Fruit fly (Drosophila melanogaster) whole organism, embryonic: ENCODE data around the gene CG15449.
A peak's percentile ranks its signal among the peaks of the same experiment; 100 is the strongest.

Experiments used
- ATbp ChIP-seq: fragments of 200-800 bp; sonication (Bioruptor generic); optimal IDR thresholded peaks from 2 replicates; lab custom pipeline; 2017; ENCODE audit warnings: missing biosample characterization, mild to moderate bottlenecking, missing genetic modification characterization, missing genetic modification reagents
- Antp ChIP-seq: fragments of 200-800 bp; sonication (Bioruptor generic); optimal IDR thresholded peaks from 3 replicates; lab custom pipeline; 2016; ENCODE audit warnings: missing biosample characterization, missing genetic modification characterization
- Asciz ChIP-seq: fragments of 200-800 bp; sonication (Bioruptor generic); optimal IDR thresholded peaks from 2 replicates; lab custom pipeline; 2017; ENCODE audit warnings: missing biosample characterization, mild to moderate bottlenecking, missing genetic modification characterization, missing genetic modification reagents
- CG10267 ChIP-seq: fragments of 200-800 bp; sonication (Bioruptor generic); optimal IDR thresholded peaks from 2 replicates; lab custom pipeline; 2018; ENCODE audit warnings: missing biosample characterization, mild to moderate bottlenecking, missing genetic modification characterization, moderate library complexity
- CG10543 ChIP-seq: fragments of 200-800 bp; sonication (Bioruptor generic); optimal IDR thresholded peaks from 3 replicates; lab custom pipeline; 2017; ENCODE audit warnings: missing biosample characterization, mild to moderate bottlenecking, missing genetic modification characterization, moderate library complexity
- CG11723 ChIP-seq: fragments of 200-800 bp; sonication (Bioruptor generic); optimal IDR thresholded peaks from 2 replicates; lab custom pipeline; 2017; ENCODE audit warnings: missing biosample characterization, mild to moderate bottlenecking, missing genetic modification characterization
- CG12659 ChIP-seq: fragments of 200-800 bp; sonication (Bioruptor generic); optimal IDR thresholded peaks from 3 replicates; lab custom pipeline; 2017; ENCODE audit warnings: mild to moderate bottlenecking, missing biosample characterization, missing genetic modification reagents, missing genetic modification characterization
- CG12942 ChIP-seq: fragments of 200-800 bp; sonication (Bioruptor generic); optimal IDR thresholded peaks from 3 replicates; lab custom pipeline; 2016; ENCODE audit warnings: missing biosample characterization, missing genetic modification characterization
- CG13287 ChIP-seq: fragments of 200-800 bp; sonication (Bioruptor generic); IDR thresholded peaks from 2 replicates; pipeline ENCODE4 v1.3.6; 2022; ENCODE audit warnings: missing biosample characterization, missing genetic modification characterization; ENCODE audit not compliant: partially characterized antibody
- CG13296 ChIP-seq: fragments of 200-800 bp; sonication (Bioruptor generic); optimal IDR thresholded peaks from 3 replicates; lab custom pipeline; 2018; ENCODE audit warnings: missing biosample characterization, mild to moderate bottlenecking, missing genetic modification characterization
- CG13775 ChIP-seq: fragments of 200-800 bp; sonication (Bioruptor generic); optimal IDR thresholded peaks from 3 replicates; lab custom pipeline; 2017; ENCODE audit warnings: missing biosample characterization, mild to moderate bottlenecking, missing genetic modification characterization
- CG2199 ChIP-seq: fragments of 200-800 bp; sonication (Bioruptor generic); IDR thresholded peaks from 3 replicates; pipeline ENCODE4 v1.3.6; 2022; ENCODE audit warnings: missing biosample characterization, missing genetic modification characterization
- CG2202 ChIP-seq: fragments of 200-800 bp; sonication (Bioruptor generic); optimal IDR thresholded peaks from 2 replicates; lab custom pipeline; 2018; ENCODE audit warnings: missing biosample characterization, mild to moderate bottlenecking, missing genetic modification characterization
- CG4424 ChIP-seq: fragments of 200-800 bp; sonication (Bioruptor generic); optimal IDR thresholded peaks from 3 replicates; lab custom pipeline; 2016; ENCODE audit warnings: missing biosample characterization, missing genetic modification characterization
- CG4730 ChIP-seq: fragments of 200-800 bp; sonication (Bioruptor generic); IDR thresholded peaks from 2 replicates; pipeline ENCODE4 v1.3.6; 2022; ENCODE audit warnings: missing biosample characterization, missing genetic modification characterization
- CG5180 ChIP-seq: fragments of 200-800 bp; sonication (Bioruptor generic); optimal IDR thresholded peaks from 3 replicates; lab custom pipeline; 2017; ENCODE audit warnings: missing biosample characterization, missing genetic modification characterization, mild to moderate bottlenecking, moderate library complexity, missing genetic modification reagents
- CG6272 ChIP-seq: fragments of 200-800 bp; sonication (Bioruptor generic); IDR thresholded peaks from 2 replicates; pipeline ENCODE4 v1.3.6; 2022; ENCODE audit warnings: missing biosample characterization, missing genetic modification characterization
- CG6683 ChIP-seq: fragments of 200-800 bp; sonication (Bioruptor generic); optimal IDR thresholded peaks from 2 replicates; lab custom pipeline; 2017; ENCODE audit warnings: missing biosample characterization, mild to moderate bottlenecking, missing genetic modification characterization, missing genetic modification reagents
- CG6813 ChIP-seq: fragments of 200-800 bp; sonication (Bioruptor generic); optimal IDR thresholded peaks from 2 replicates; lab custom pipeline; 2017; ENCODE audit warnings: missing biosample characterization, missing genetic modification characterization, mild to moderate bottlenecking, moderate library complexity, missing genetic modification reagents
- CG7357 ChIP-seq: fragments of 200-800 bp; sonication (Bioruptor generic); IDR thresholded peaks from 3 replicates; pipeline ENCODE4 v1.3.6; 2022; ENCODE audit warnings: missing biosample characterization, missing genetic modification characterization
- CG7372 ChIP-seq: fragments of 200-800 bp; sonication (Bioruptor generic); IDR thresholded peaks from 2 replicates; pipeline ENCODE4 v1.3.6; 2022; ENCODE audit warnings: missing biosample characterization, missing genetic modification characterization
- CG7556 ChIP-seq: fragments of 200-800 bp; sonication (Bioruptor generic); optimal IDR thresholded peaks from 2 replicates; lab custom pipeline; 2017; ENCODE audit warnings: missing biosample characterization, mild to moderate bottlenecking, missing genetic modification characterization
- CG8290 ChIP-seq, 3 experiments: fragments of 200-800 bp; sonication (Bioruptor generic); optimal IDR thresholded peaks; 2 replicates each; lab custom pipeline; 2016 to 2019; ENCODE audit warnings: missing biosample characterization in 3 of 3, missing genetic modification characterization in 3 of 3, mild to moderate bottlenecking in 2 of 3, moderate library complexity in 1 of 3
- CG8359 ChIP-seq: fragments of 200-800 bp; sonication (Bioruptor generic); optimal IDR thresholded peaks from 2 replicates; lab custom pipeline; 2017; ENCODE audit warnings: missing biosample characterization, mild to moderate bottlenecking, missing genetic modification characterization, borderline replicate concordance
- CG8478 ChIP-seq: fragments of >200 bp; optimal IDR thresholded peaks from 2 replicates; lab custom pipeline; 2018
- CG8765 ChIP-seq: fragments of 200-800 bp; sonication (Bioruptor generic); IDR thresholded peaks from 2 replicates; pipeline ENCODE4 v1.3.6; 2022; ENCODE audit warnings: missing biosample characterization, missing genetic modification characterization
- Deaf1 ChIP-seq: fragments of 200-800 bp; optimal IDR thresholded peaks from 3 replicates; lab custom pipeline; 2019; ENCODE audit warnings: missing biosample characterization, mild to moderate bottlenecking, missing genetic modification characterization, moderate library complexity
- E2f2 ChIP-seq: fragments of 200-800 bp; sonication (Bioruptor generic); IDR thresholded peaks from 2 replicates; pipeline ENCODE4 v1.3.6; 2022; ENCODE audit warnings: missing biosample characterization, missing genetic modification characterization
- H15 ChIP-seq: fragments of 200-800 bp; sonication (Bioruptor generic); IDR thresholded peaks from 3 replicates; pipeline ENCODE4 v1.3.6; 2022; ENCODE audit warnings: missing biosample characterization, missing genetic modification characterization
- NfI ChIP-seq: fragments of 200-800 bp; sonication (Bioruptor generic); optimal IDR thresholded peaks from 3 replicates; lab custom pipeline; 2018; ENCODE audit warnings: missing biosample characterization, mild to moderate bottlenecking, missing genetic modification characterization, moderate library complexity
- Sin3A ChIP-seq: fragments of >200 bp; optimal IDR thresholded peaks from 2 replicates; lab custom pipeline; 2018
- ab ChIP-seq: fragments of 200-800 bp; sonication (Bioruptor generic); optimal IDR thresholded peaks from 2 replicates; lab custom pipeline; 2016; ENCODE audit warnings: missing biosample characterization, missing genetic modification characterization
- al ChIP-seq: fragments of 200-800 bp; sonication (Bioruptor generic); IDR thresholded peaks from 2 replicates; pipeline ENCODE4 v1.3.6; 2022; ENCODE audit warnings: missing biosample characterization, missing genetic modification characterization
- az2 ChIP-seq: fragments of 200-800 bp; sonication (Bioruptor generic); optimal IDR thresholded peaks from 3 replicates; lab custom pipeline; 2016; ENCODE audit warnings: missing biosample characterization, missing genetic modification characterization
- bowl ChIP-seq: fragments of 200-800 bp; sonication (Bioruptor generic); IDR thresholded peaks from 2 replicates; pipeline ENCODE4 v1.3.6; 2022; ENCODE audit warnings: missing biosample characterization, missing genetic modification characterization
- caup ChIP-seq: fragments of 200-800 bp; sonication (Bioruptor generic); optimal IDR thresholded peaks from 3 replicates; lab custom pipeline; 2017; ENCODE audit warnings: missing biosample characterization, mild to moderate bottlenecking, missing genetic modification characterization, moderate library complexity; ENCODE audit not compliant: severe bottlenecking
- corto ChIP-seq: fragments of 200-800 bp; sonication (Bioruptor generic); optimal IDR thresholded peaks from 2 replicates; lab custom pipeline; 2016; ENCODE audit warnings: missing biosample characterization, mild to moderate bottlenecking, missing genetic modification characterization, moderate library complexity
- cwo ChIP-seq: fragments of 200-800 bp; sonication (Bioruptor generic); optimal IDR thresholded peaks from 3 replicates; lab custom pipeline; 2017; ENCODE audit warnings: missing biosample characterization, missing genetic modification characterization, mild to moderate bottlenecking, moderate library complexity, missing genetic modification reagents
- gro ChIP-seq: fragments of 200-800 bp; sonication (Bioruptor generic); optimal IDR thresholded peaks from 2 replicates; lab custom pipeline; 2016; ENCODE audit warnings: missing biosample characterization, missing genetic modification characterization
- gsb ChIP-seq: fragments of 200-800 bp; sonication (Bioruptor generic); IDR thresholded peaks from 2 replicates; pipeline ENCODE4 v1.3.6; 2022; ENCODE audit warnings: missing biosample characterization, missing genetic modification characterization
- jigr1 ChIP-seq: fragments of 200-800 bp; sonication (Bioruptor generic); IDR thresholded peaks from 3 replicates; pipeline ENCODE4 v1.3.6; 2022; ENCODE audit warnings: missing biosample characterization, missing genetic modification characterization
- lola ChIP-seq, 3 experiments: fragments of >200 bp in 2 of 3; fragments of 200-800 bp in 1 of 3; sonication (Bioruptor generic) in 1 of 3; optimal IDR thresholded peaks; 2 replicates each; lab custom pipeline; 2017 to 2019; ENCODE audit warnings: missing biosample characterization in 3 of 3, missing genetic modification characterization in 3 of 3, mild to moderate bottlenecking in 1 of 3, moderate library complexity in 1 of 3
- nerfin-1 ChIP-seq: fragments of 200-800 bp; sonication (Bioruptor generic); optimal IDR thresholded peaks from 3 replicates; lab custom pipeline; 2019; ENCODE audit warnings: missing biosample characterization, mild to moderate bottlenecking, missing genetic modification characterization, moderate library complexity
- nom ChIP-seq: fragments of 200-800 bp; sonication (Bioruptor generic); optimal IDR thresholded peaks from 2 replicates; lab custom pipeline; 2017; ENCODE audit warnings: missing biosample characterization, missing genetic modification characterization, mild to moderate bottlenecking, moderate library complexity, missing genetic modification reagents
- sisA ChIP-seq: fragments of 200-800 bp; sonication (Bioruptor generic); IDR thresholded peaks from 2 replicates; pipeline ENCODE4 v1.3.6; 2022; ENCODE audit warnings: missing biosample characterization, missing genetic modification characterization
- stc ChIP-seq: fragments of 200-800 bp; sonication (Bioruptor generic); IDR thresholded peaks from 2 replicates; pipeline ENCODE4 v1.3.6; 2022; ENCODE audit warnings: missing biosample characterization, missing genetic modification characterization
- zen ChIP-seq: fragments of 200-800 bp; sonication (Bioruptor generic); optimal IDR thresholded peaks from 3 replicates; lab custom pipeline; 2018; ENCODE audit warnings: missing biosample characterization, mild to moderate bottlenecking, missing genetic modification characterization, moderate library complexity
- zfh2 ChIP-seq: fragments of 200-800 bp; sonication (Bioruptor generic); optimal IDR thresholded peaks from 2 replicates; lab custom pipeline; 2016; ENCODE audit warnings: missing biosample characterization, missing genetic modification characterization

CG15449 gene

dm6 chrX:21044831-21045447, 4.5 kb upstream of the CG15449 start, which contains the start of gene Cbs (continued):
- TF ChIP-seq gro (GFP tag; lab: Kevin White, UChicago) (no peak), CG2199 (GFP tag; lab: Robert Waterston, UW) (no peak), cwo (GFP tag; lab: Kevin White, UChicago) (peak; percentile 65), NfI (GFP tag; lab: Kevin White, UChicago) (peak; percentile 60), stc (peak; percentile 56), CG11723 (GFP tag; lab: Kevin White, UChicago) (peak; percentile 35), CG7556 (GFP tag; lab: Kevin White, UChicago) (peak; percentile 84), H15 (GFP tag; lab: Robert Waterston, UW) (0 out of 3 replicates have a peak, but pooled peaks have one; percentile 56), ATbp (peak; percentile 18), CG8478 (no peak), Deaf1 (tag; lab: Kevin White, UChicago) (peak; percentile 88), Antp (GFP tag; lab: Kevin White, UChicago) (peak; percentile 21), sisA (GFP tag; lab: Robert Waterston, UW) (peak; percentile 67), CG5180 (GFP tag; lab: Kevin White, UChicago) (peak; percentile 28), ab (no peak), CG2202 (tag; lab: Kevin White, UChicago) (no peak), corto (GFP tag; lab: Kevin White, UChicago) (no peak), CG6813 (peak; percentile 62), CG10543 (peak; percentile 54), CG4424 (GFP tag; lab: Kevin White, UChicago) (peak; percentile 48), Asciz (peak; percentile 35), CG8765 (GFP tag; lab: Robert Waterston, UW) (peak; percentile 46; the same call in 1 of the 2 replicates), CG7372 (GFP tag; lab: Robert Waterston, UW) (peak; percentile 69), CG13775 (peak; percentile 74), CG13287 (GFP tag; lab: Robert Waterston, UW) (peak; percentile 13; the same call in 1 of the 2 replicates), gsb (GFP tag; lab: Robert Waterston, UW) (peak; percentile 44; the same call in 1 of the 2 replicates), caup (GFP tag; lab: Kevin White, UChicago) (peak; percentile 15), CG8290 (GFP tag; optimal IDR thresholded peaks at IDR 0.05; lab: Kevin White, UChicago) (no peak), CG8290 (tag; optimal IDR thresholded peaks at IDR 0.05; lab: Kevin White, UChicago) (peak in 1 of 2 experiments; percentile 76), CG6272 (GFP tag; lab: Robert Waterston, UW) (peak; percentile 69), CG4730 (peak; percentile 46; the same call in 1 of the 2 replicates), CG12659 (peak; percentile 53), zfh2 (peak; percentile 24), CG10267 (tag; lab: Kevin White, UChicago) (peak; percentile 49), E2f2 (GFP tag; lab: Robert Waterston, UW) (0 out of 2 replicates have a peak, but pooled peaks have one; percentile 34), CG12942 (peak; percentile 47), CG6683 (no peak), lola (GFP tag; optimal IDR thresholded peaks at IDR 0.05; lab: Kevin White, UChicago) (peak in 1 of 3 experiments; percentile 68), al (GFP tag; lab: Robert Waterston, UW) (peak; percentile 70), CG13296 (peak; percentile 37), nom (GFP tag; lab: Kevin White, UChicago) (no peak), jigr1 (GFP tag; lab: Robert Waterston, UW) (no peak), zen (peak; percentile 2), nerfin-1 (tag; lab: Kevin White, UChicago) (peak; percentile 29), Sin3A (no peak), az2 (GFP tag; lab: Kevin White, UChicago) (peak; percentile 56), CG8359 (GFP tag; lab: Kevin White, UChicago) (peak; percentile 15), bowl (GFP tag; lab: Robert Waterston, UW) (no peak), CG7357 (GFP tag; lab: Robert Waterston, UW) (peak; percentile 61; the same call in 2 of the 3 replicates)
